Fruit fly (Drosophila melanogaster) Kc167 (cell line): Measurements from ENCODE around the gene MED19.
"Not testable (repeated sequence)": the region's sequence is repeated elsewhere in the genome, so short reads cannot be mapped to it uniquely, and the experiment has no call there.

Source experiments
- Myc ChIP-seq: fragments of >200 bp; optimal IDR thresholded peaks from 2 replicates; lab custom pipeline; 2017; ENCODE audit warnings: missing external identifiers
- h ChIP-seq: fragments of >200 bp; optimal IDR thresholded peaks from 3 replicates; lab custom pipeline; 2018; ENCODE audit warnings: missing external identifiers
- insv ChIP-seq: fragments of >200 bp; optimal IDR thresholded peaks from 3 replicates; lab custom pipeline; 2018; ENCODE audit warnings: missing external identifiers

dm6 chr3L:17858174-17858573 lies 11.9 kb upstream of the MED19 start, which contains the start of gene CG34002:
- not testable (repeated sequence) for TF ChIP-seq insv (lab: Kevin White, UChicago); h (lab: Kevin White, UChicago); Myc
